Fruit fly (Drosophila melanogaster): Measurements from ENCODE around the gene CG5397.
A peak's percentile ranks its signal among the peaks of the same experiment; 100 is the strongest.

The CG5397 gene

dm6 chr2L:1214465-1214864, 25.4 kb upstream of the CG5397 start (continued):
- TF ChIP-seq CG1647 (GFP tag; optimal IDR thresholded peaks at IDR 0.05), result no peak
- peak; percentile 59 for TF ChIP-seq Fer1 (GFP tag; optimal IDR thresholded peaks at IDR 0.05)
- no peak for TF ChIP-seq fd102C (GFP tag; optimal IDR thresholded peaks at IDR 0.05)
- TF ChIP-seq CG9817 (tag; optimal IDR thresholded peaks at IDR 0.05), result peak; percentile 12
- no peak for TF ChIP-seq CG6683 (GFP tag; optimal IDR thresholded peaks at IDR 0.05)
- TF ChIP-seq peb (GFP tag; IDR thresholded peaks at IDR 0.05), result no peak
- no peak for TF ChIP-seq zen (tag; optimal IDR thresholded peaks at IDR 0.05)
- no peak for TF ChIP-seq CG5180 (GFP tag; optimal IDR thresholded peaks at IDR 0.05)
- no peak for TF ChIP-seq schlank (tag; optimal IDR thresholded peaks at IDR 0.05)
- no peak for TF ChIP-seq gfzf (GFP tag; optimal IDR thresholded peaks at IDR 0.05)
- no peak for TF ChIP-seq CG11093 (GFP tag; IDR thresholded peaks at IDR 0.05)
- no peak for TF ChIP-seq Hr39 (optimal IDR thresholded peaks at IDR 0.05)
- TF ChIP-seq repo (GFP tag; optimal IDR thresholded peaks at IDR 0.05), result no peak
- no peak for TF ChIP-seq Dfd (GFP tag; optimal IDR thresholded peaks at IDR 0.05)
- TF ChIP-seq fd96Cb (tag; optimal IDR thresholded peaks at IDR 0.05), result peak; percentile 51
- TF ChIP-seq amos (GFP tag; IDR thresholded peaks at IDR 0.05; ENCODE audit: partially characterized antibody), result no peak
- TF ChIP-seq kah (GFP tag; optimal IDR thresholded peaks at IDR 0.05), result no peak
- TF ChIP-seq gcm2 (GFP tag; optimal IDR thresholded peaks at IDR 0.05), result no peak
- TF ChIP-seq Awh (GFP tag; IDR thresholded peaks at IDR 0.05), result peak; percentile 33; the same call in 1 of the 2 replicates
- TF ChIP-seq ro (GFP tag; IDR thresholded peaks at IDR 0.05), result no peak
- TF ChIP-seq maf-S (GFP tag; optimal IDR thresholded peaks at IDR 0.05), result no peak
- no peak for TF ChIP-seq gcm (GFP tag; optimal IDR thresholded peaks at IDR 0.05)
- no peak for TF ChIP-seq CG15601 (tag; optimal IDR thresholded peaks at IDR 0.05)
- no peak for TF ChIP-seq CG13624 (GFP tag; optimal IDR thresholded peaks at IDR 0.05)
- TF ChIP-seq Ada2b (GFP tag; IDR thresholded peaks at IDR 0.05), result peak; percentile 61
- TF ChIP-seq CoRest (tag; optimal IDR thresholded peaks at IDR 0.05), result peak; percentile 32
- TF ChIP-seq CG13296 (GFP tag; optimal IDR thresholded peaks at IDR 0.05), result peak; percentile 17
- no peak for TF ChIP-seq onecut (GFP tag; IDR thresholded peaks at IDR 0.05)
- peak; percentile 50; the same call in 1 of the 2 replicates for TF ChIP-seq E2f1 (GFP tag; IDR thresholded peaks at IDR 0.05)
- peak; percentile 26; the same call in 1 of the 2 replicates for TF ChIP-seq CG32532 (GFP tag; IDR thresholded peaks at IDR 0.05)
- 0 out of 2 replicates have a peak, but pooled peaks have one; percentile 28 for TF ChIP-seq CG8765 (GFP tag; IDR thresholded peaks at IDR 0.05)
- TF ChIP-seq CG10147 (GFP tag; optimal IDR thresholded peaks at IDR 0.05), result no peak
- TF ChIP-seq NC2α (GFP tag; optimal IDR thresholded peaks at IDR 0.05), result no peak
- no peak for TF ChIP-seq Dad (GFP tag; optimal IDR thresholded peaks at IDR 0.05)
- no peak for TF ChIP-seq Hey (tag; optimal IDR thresholded peaks at IDR 0.05)
- no peak for TF ChIP-seq CG17802 (tag; optimal IDR thresholded peaks at IDR 0.05)
- TF ChIP-seq CG12071 (GFP tag; optimal IDR thresholded peaks at IDR 0.05), result no peak
- peak; percentile 55 for TF ChIP-seq dmrt99B (tag; optimal IDR thresholded peaks at IDR 0.05)
- no peak for TF ChIP-seq CG2202 (tag; optimal IDR thresholded peaks at IDR 0.05)
- TF ChIP-seq CG10462 (GFP tag; optimal IDR thresholded peaks at IDR 0.05), result peak; percentile 1
- TF ChIP-seq jigr1 (GFP tag; IDR thresholded peaks at IDR 0.05), result no peak
- TF ChIP-seq CG11695 (GFP tag; IDR thresholded peaks at IDR 0.05), result 0 out of 3 replicates have a peak, but pooled peaks have one; percentile 41
- no peak for TF ChIP-seq Elba2 (GFP tag; optimal IDR thresholded peaks at IDR 0.05)
- TF ChIP-seq tx (GFP tag; optimal IDR thresholded peaks at IDR 0.05), result no peak
- TF ChIP-seq bcd (GFP tag; optimal IDR thresholded peaks at IDR 0.05), result peak; percentile 40
- TF ChIP-seq gt (GFP tag; IDR thresholded peaks at IDR 0.05), result no peak
- TF ChIP-seq CG4328 (GFP tag; optimal IDR thresholded peaks at IDR 0.05), result no peak
- no peak for TF ChIP-seq ham (GFP tag; IDR thresholded peaks at IDR 0.05)
- TF ChIP-seq chm (GFP tag; IDR thresholded peaks at IDR 0.05), result no peak
- no peak for TF ChIP-seq CG10321 (GFP tag; IDR thresholded peaks at IDR 0.05)
- TF ChIP-seq Nf-YB (GFP tag; optimal IDR thresholded peaks at IDR 0.05), result no peak
- no peak for TF ChIP-seq dan (GFP tag; IDR thresholded peaks at IDR 0.05)
